Fruit fly (Drosophila melanogaster) whole organism, larva: ENCODE data around the gene CG5412.

Source experiments
- noc ChIP-seq: fragments of 200-800 bp; sonication (Bioruptor generic); optimal IDR thresholded peaks from 3 replicates; lab custom pipeline; 2019; ENCODE audit warnings: missing biosample characterization, mild to moderate bottlenecking, missing genetic modification characterization, moderate library complexity

Gene CG5412

dm6 chr3R:20576789-20577188, at the start of gene CG5412, which contains the start of gene TFAM:
TSS of gene CG5412 (plus strand) at chr3R:20577053.
TSS of gene TFAM (minus strand) at chr3R:20577010.
- no peak for TF ChIP-seq noc (tag; lab: Kevin White, UChicago)

DNA sequence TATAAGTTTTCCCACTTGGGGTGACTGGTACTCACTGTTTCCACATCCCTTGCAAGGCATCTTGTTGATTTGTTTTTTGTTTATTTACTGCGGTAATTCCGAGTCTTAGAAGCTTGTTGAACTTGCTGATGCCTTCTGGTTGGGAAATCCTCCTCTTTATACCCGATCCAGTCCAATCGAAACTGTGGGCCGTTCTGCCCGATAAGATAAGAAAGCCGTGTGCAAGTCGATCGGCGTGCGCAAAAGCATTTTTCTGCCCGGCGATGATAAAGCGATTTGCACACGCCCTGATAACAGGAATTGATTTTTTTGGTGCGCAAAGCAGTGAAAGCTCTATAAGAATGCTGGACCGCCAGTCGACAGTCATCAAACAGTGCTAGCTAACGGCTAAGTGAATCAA, 42.3 kb upstream of the CG5412 start, which contains the start of the genes MtnE and MtnD:
Gene MtnE, minus strand, starts transcription at position 130 of the 400 bp plus-strand sequence.
Gene MtnD, plus strand, starts transcription at position 388 of the 400 bp plus-strand sequence.
- TF ChIP-seq noc (tag; lab: Kevin White, UChicago) = no peak

DNA sequence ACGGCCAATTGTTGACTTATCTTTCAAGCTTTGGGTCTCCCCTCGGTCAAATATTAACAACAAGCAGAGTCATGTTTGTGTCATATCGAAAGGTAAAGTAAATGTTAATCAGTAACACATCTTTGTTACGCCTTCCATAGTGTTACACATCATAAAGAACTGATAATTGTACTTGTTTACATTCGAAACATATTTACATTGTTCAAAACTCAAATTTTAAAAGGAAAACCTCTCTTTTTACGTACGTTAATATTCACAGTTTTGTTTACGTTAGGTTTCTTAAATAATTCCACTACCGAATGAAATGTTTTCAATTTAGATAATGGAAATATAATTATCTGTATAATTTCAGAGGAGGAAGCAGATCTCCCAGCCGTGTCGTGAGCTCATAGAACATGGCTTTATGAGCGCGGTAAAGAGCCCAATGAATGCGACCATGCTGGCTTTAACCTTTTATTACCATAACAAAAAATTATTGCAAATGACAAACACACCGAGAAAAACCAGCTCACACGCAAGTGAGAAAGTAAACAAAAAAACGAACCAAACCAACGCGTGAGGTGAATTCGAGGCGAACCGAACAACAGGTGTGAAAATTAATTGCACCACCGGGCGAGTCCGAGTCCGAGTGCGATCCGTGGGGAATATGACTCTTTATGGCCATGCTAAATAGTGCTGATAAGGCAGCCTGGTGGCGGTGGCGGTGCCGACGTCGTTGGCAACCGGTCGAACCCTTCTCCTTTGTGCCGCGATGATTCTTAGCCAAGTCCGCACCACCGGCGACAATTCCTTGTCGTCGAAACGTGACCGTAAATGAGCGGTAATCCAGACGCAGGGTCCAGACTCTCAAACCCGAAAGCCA, 34.3 kb upstream of the CG5412 start:
- TF ChIP-seq noc (tag; lab: Kevin White, UChicago) = no peak

DNA sequence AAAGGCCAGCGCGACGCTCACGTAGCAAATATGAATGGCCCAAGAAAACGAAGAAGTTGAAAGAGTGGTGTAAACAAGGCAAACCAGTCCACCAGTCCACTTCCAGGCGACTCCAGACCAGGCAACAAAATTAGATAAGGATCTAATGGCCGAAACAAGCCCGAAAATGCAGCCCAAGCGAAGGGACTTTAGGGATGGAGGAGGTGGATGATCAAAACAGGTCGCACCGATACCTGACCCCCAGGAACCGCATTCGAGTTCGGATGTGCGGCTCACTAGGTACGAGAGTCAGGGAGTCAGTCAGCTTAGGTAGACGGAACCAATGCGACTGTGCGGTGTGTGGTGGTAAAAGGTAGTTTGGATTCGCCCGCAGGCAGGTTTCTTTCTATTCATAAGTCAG, 33.6 kb upstream of the CG5412 start:
- no peak for TF ChIP-seq noc (tag; lab: Kevin White, UChicago)

DNA sequence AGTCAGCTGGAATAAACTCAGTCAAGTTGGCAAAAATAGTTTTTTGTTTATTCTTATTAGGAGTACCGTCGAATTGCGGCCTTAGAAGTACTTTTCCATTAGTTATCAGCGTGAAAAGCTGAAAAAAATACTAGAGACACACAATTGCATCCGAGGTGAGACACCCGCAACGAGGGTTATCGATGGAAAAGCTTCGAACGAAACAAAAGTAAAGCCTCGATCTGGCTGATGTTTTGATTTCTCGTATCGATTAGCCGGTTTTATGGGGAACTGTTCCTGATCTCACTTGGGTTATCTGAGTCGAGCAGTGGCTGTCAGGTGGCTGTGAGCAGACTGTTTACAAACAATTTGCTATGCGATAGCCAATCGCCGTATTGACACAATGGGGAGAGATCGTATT, 33.1 kb upstream of the CG5412 start:
- no peak for TF ChIP-seq noc (tag; lab: Kevin White, UChicago)

DNA sequence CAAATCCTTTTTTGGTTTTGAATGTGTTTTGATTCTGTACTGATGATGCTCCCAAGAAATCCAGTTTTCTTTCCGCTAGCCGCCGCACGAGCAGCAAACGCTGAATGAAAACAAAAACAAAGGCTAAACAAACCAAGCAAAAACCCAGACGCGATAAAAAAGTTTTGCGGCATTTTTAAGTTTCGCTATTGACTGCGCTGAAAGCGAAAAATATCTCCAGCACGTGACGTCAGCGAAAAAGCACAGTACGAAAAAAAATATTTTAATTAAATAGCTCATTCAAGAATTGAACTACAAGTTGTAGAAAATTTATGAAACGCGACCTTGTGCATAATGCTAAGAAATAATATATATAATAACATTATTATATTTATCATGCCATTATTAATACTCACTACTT, 31.9 kb upstream of the CG5412 start:
- no peak for TF ChIP-seq noc (tag; lab: Kevin White, UChicago)

DNA sequence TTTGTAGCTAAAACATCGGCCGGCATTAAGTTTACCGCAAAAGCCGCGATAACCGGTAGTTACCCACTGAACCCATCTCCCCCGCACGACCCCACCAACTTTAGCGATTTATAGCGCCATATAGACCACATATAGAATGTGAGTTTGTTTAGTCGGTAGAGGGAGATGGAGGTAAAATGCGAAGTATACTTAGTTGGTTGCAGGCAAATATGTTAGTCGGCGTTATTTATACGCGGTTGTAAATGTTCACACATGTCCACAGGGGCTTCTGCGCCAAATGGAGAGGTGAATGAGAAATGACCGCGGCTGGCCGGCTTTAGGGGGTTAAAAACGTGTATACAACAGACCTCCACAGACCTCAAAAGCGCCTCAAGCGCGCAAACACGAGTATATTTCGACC, 31.2 kb upstream of the CG5412 start:
- peak; percentile 10 for TF ChIP-seq noc (tag; lab: Kevin White, UChicago)

- peak; percentile 73 for TF ChIP-seq noc (tag; lab: Kevin White, UChicago)
These were observed 29.9 kb upstream of the CG5412 start for dm6 chr3R:20546662-20547620.

DNA sequence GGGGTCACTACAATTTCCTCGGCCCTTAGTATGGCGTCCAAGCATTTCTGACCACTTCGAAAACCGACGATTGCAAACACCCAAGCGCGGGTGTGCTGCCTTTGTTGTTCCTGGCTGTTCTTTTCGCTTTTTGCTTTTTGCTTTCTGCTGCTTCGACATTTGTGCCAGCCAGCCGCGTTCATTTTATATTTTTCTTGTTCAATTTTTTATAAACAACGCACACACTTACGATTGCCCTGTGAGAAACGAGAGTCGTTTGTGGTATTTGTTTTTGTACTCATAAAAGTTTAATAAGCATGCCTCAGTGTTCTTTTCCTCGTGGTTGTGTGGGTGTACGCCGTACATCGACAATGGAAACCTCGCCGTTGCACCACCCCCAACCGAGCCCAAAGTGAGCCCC, 29.1 kb upstream of the CG5412 start:
- TF ChIP-seq noc (tag; lab: Kevin White, UChicago) = no peak

dm6 chr3R:20548255-20548654, 28.6 kb upstream of the CG5412 start:
- TF ChIP-seq noc (tag; lab: Kevin White, UChicago) = peak; percentile 93

DNA sequence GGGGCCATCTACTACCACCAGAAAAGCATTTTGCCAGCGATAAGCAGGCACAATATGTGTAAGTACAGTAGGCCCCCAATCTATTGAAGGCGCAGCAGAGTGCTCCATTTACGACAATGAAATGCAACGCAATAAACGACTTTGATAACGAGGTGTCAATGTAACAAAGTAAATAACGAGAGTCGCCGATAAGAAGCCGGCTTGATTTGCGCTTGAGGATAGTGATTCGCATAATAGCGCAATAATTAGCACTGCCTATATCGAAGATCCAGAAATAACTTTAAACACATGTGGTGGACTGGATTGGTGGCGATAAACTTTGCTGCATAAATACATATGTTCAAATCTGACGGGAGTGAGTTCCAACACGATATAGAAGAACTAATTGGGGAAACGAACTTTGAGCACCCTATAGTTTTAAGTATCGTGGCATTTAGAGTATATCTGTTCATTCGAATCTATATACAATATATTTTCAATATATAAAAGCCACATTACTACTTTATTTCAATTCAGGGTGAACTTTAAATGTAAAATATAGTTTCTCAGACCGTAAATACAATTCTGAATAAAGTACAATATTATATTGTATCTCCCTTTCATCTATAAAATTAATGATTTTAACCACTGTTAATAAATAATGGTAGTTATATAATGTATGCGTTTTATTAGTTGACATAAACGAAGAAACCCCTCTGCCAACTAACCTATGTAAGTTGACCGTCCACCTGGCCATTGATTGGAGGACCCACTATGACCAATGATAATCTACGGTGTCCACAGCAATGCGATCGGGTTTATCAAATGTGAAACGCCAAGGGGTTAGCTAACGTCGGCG, 27.6 kb upstream of the CG5412 start:
- TF ChIP-seq noc (tag; lab: Kevin White, UChicago) = no peak

DNA sequence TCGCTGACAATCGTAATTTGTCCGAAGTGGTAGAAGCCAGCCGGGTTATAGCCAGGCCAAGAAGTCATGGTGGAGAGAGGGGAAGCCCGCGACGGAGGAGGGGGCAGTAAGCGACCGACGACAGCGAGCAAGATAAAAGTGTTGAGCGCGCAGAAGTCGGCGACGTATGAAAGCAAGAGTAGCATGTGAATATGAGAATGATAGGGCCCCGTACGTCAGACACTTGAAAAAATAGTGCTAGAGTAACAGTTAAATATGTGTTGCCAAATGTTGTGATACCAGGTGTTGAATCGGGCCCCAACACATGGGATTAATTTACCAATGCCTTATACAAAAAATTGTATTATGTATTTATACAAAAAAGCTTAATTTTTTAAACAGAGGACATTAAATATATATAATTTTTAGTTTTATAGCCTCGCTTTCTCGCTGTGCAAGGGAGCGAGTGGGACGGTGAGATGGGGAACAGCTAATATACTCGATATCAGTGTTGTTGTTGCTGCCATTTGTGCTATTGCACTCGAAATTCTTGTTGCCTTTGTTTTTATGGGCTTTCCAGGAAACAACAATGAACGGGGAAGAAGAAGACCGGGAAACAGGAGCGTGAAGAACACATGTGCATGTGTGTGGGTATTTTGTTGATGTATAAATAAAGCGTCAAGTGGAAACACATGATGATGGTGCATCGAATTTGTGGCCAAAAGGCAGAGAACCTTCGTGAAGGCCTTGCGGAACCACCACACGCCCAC, 26.8 kb upstream of the CG5412 start:
- peak; percentile 91 for TF ChIP-seq noc (tag; lab: Kevin White, UChicago)

- TF ChIP-seq noc (tag; lab: Kevin White, UChicago) = peak; percentile 69
These were observed 26.0 kb upstream of the CG5412 start for dm6 chr3R:20550632-20551486.
